Fruit fly (Drosophila melanogaster) whole organism, embryonic: ENCODE results near the gene CG2608.

ENCODE experiments used
- CG12659 ChIP-seq: fragments of 200-800 bp; sonication (Bioruptor generic); optimal IDR thresholded peaks from 3 replicates; lab custom pipeline; 2017; ENCODE audit warnings: mild to moderate bottlenecking, missing biosample characterization, missing genetic modification reagents, missing genetic modification characterization
- CG14667 ChIP-seq: fragments of 200-800 bp; sonication (Bioruptor generic); IDR thresholded peaks from 2 replicates; pipeline ENCODE4 v1.3.6; 2022; ENCODE audit warnings: missing biosample characterization, missing genetic modification characterization
- CG1647 ChIP-seq: fragments of 200-800 bp; sonication (Bioruptor generic); optimal IDR thresholded peaks from 3 replicates; lab custom pipeline; 2016; ENCODE audit warnings: missing biosample characterization, missing genetic modification characterization
- CG17359 ChIP-seq: fragments of 200-800 bp; sonication (Bioruptor generic); optimal IDR thresholded peaks from 3 replicates; lab custom pipeline; 2018; ENCODE audit warnings: missing biosample characterization, mild to moderate bottlenecking, missing genetic modification characterization, moderate library complexity
- CG4282 ChIP-seq: fragments of 200-800 bp; sonication (Bioruptor generic); optimal IDR thresholded peaks from 2 replicates; lab custom pipeline; 2016; ENCODE audit warnings: missing biosample characterization, missing genetic modification characterization
- CG4617 ChIP-seq: fragments of 200-800 bp; sonication (Bioruptor generic); optimal IDR thresholded peaks from 3 replicates; lab custom pipeline; 2016; ENCODE audit warnings: missing biosample characterization, missing genetic modification characterization, borderline replicate concordance
- CG6654 ChIP-seq: fragments of 200-800 bp; sonication (Bioruptor generic); optimal IDR thresholded peaks from 2 replicates; lab custom pipeline; 2017; ENCODE audit warnings: missing biosample characterization, mild to moderate bottlenecking, missing genetic modification characterization
- CG6765 ChIP-seq: fragments of 200-800 bp; sonication (Bioruptor generic); optimal IDR thresholded peaks from 3 replicates; lab custom pipeline; 2017; ENCODE audit warnings: missing biosample characterization, mild to moderate bottlenecking, missing genetic modification characterization
- CG7372 ChIP-seq: fragments of 200-800 bp; sonication (Bioruptor generic); IDR thresholded peaks from 2 replicates; pipeline ENCODE4 v1.3.6; 2022; ENCODE audit warnings: missing biosample characterization, missing genetic modification characterization
- CG8478 ChIP-seq: fragments of >200 bp; optimal IDR thresholded peaks from 2 replicates; lab custom pipeline; 2018
- D19B ChIP-seq: fragments of 200-800 bp; sonication (Bioruptor generic); optimal IDR thresholded peaks from 2 replicates; lab custom pipeline; 2017; ENCODE audit warnings: missing biosample characterization, mild to moderate bottlenecking, missing genetic modification characterization
- Dip2 ChIP-seq: fragments of 200-800 bp; sonication (Bioruptor generic); IDR thresholded peaks from 2 replicates; pipeline ENCODE4 v1.3.6; 2022; ENCODE audit warnings: missing biosample characterization, missing genetic modification characterization
- Dref ChIP-seq: fragments of 200-800 bp; sonication (Bioruptor generic); IDR thresholded peaks from 2 replicates; pipeline ENCODE4 v1.3.6; 2022; ENCODE audit warnings: missing biosample characterization, missing genetic modification characterization
- E2f1 ChIP-seq: fragments of 200-800 bp; sonication (Bioruptor generic); IDR thresholded peaks from 2 replicates; pipeline ENCODE4 v1.3.6; 2022; ENCODE audit warnings: missing biosample characterization, missing genetic modification characterization
- Fer1 ChIP-seq: fragments of 200-800 bp; sonication (Bioruptor generic); optimal IDR thresholded peaks from 2 replicates; lab custom pipeline; 2017; ENCODE audit warnings: missing biosample characterization, mild to moderate bottlenecking, missing genetic modification characterization
- Gsc ChIP-seq: fragments of 200-800 bp; sonication (Bioruptor generic); IDR thresholded peaks from 2 replicates; pipeline ENCODE4 v1.3.6; 2022; ENCODE audit warnings: missing biosample characterization, missing genetic modification characterization
- HLH54F ChIP-seq: fragments of 200-800 bp; sonication (Bioruptor generic); optimal IDR thresholded peaks from 3 replicates; lab custom pipeline; 2016; ENCODE audit warnings: missing biosample characterization, missing genetic modification characterization
- Nf-YB ChIP-seq: fragments of 200-800 bp; sonication (Bioruptor generic); optimal IDR thresholded peaks from 3 replicates; lab custom pipeline; 2019; ENCODE audit warnings: missing biosample characterization, mild to moderate bottlenecking, missing genetic modification characterization, moderate library complexity
- PHDP ChIP-seq: fragments of 200-800 bp; sonication (Bioruptor generic); optimal IDR thresholded peaks from 3 replicates; lab custom pipeline; 2018; ENCODE audit warnings: missing biosample characterization, mild to moderate bottlenecking, missing genetic modification characterization, moderate library complexity
- Scr ChIP-seq: fragments of 200-800 bp; sonication (Bioruptor generic); IDR thresholded peaks from 2 replicates; pipeline ENCODE4 v1.3.6; 2022; ENCODE audit warnings: missing biosample characterization, missing genetic modification characterization; ENCODE audit not compliant: partially characterized antibody
- ato ChIP-seq: fragments of 200-800 bp; sonication (Bioruptor generic); IDR thresholded peaks from 2 replicates; pipeline ENCODE4 v1.3.6; 2022; ENCODE audit warnings: missing biosample characterization, missing genetic modification characterization; ENCODE audit not compliant: partially characterized antibody
- bab2 ChIP-seq: fragments of 200-800 bp; sonication (Bioruptor generic); optimal IDR thresholded peaks from 2 replicates; lab custom pipeline; 2016; ENCODE audit warnings: missing biosample characterization, missing genetic modification characterization
- bowl ChIP-seq: fragments of 200-800 bp; sonication (Bioruptor generic); IDR thresholded peaks from 2 replicates; pipeline ENCODE4 v1.3.6; 2022; ENCODE audit warnings: missing biosample characterization, missing genetic modification characterization
- cas ChIP-seq: fragments of 200-800 bp; sonication (Bioruptor generic); IDR thresholded peaks from 2 replicates; pipeline ENCODE4 v1.3.6; 2022; ENCODE audit warnings: missing biosample characterization, missing genetic modification characterization
- fd3F ChIP-seq: fragments of 200-800 bp; sonication (Bioruptor generic); optimal IDR thresholded peaks from 2 replicates; lab custom pipeline; 2018; ENCODE audit warnings: missing biosample characterization, mild to moderate bottlenecking, missing genetic modification characterization, moderate library complexity
- fd64A ChIP-seq: fragments of 200-800 bp; sonication (Bioruptor generic); optimal IDR thresholded peaks from 3 replicates; lab custom pipeline; 2018; ENCODE audit warnings: missing biosample characterization, mild to moderate bottlenecking, missing genetic modification characterization
- fru ChIP-seq: fragments of >200 bp; optimal IDR thresholded peaks from 2 replicates; lab custom pipeline; 2017
- gro ChIP-seq: fragments of 200-800 bp; sonication (Bioruptor generic); optimal IDR thresholded peaks from 2 replicates; lab custom pipeline; 2016; ENCODE audit warnings: missing biosample characterization, missing genetic modification characterization
- h ChIP-seq: fragments of >200 bp; optimal IDR thresholded peaks from 2 replicates; lab custom pipeline; 2017
- kay ChIP-seq: fragments of 200-800 bp; sonication (Bioruptor generic); optimal IDR thresholded peaks from 2 replicates; lab custom pipeline; 2016; ENCODE audit warnings: missing biosample characterization, missing genetic modification characterization
- lab ChIP-seq: fragments of 200-800 bp; sonication (Bioruptor generic); optimal IDR thresholded peaks from 3 replicates; lab custom pipeline; 2017; ENCODE audit warnings: missing biosample characterization, missing genetic modification characterization, mild to moderate bottlenecking, moderate library complexity, missing genetic modification reagents
- luna ChIP-seq: fragments of 200-800 bp; sonication (Bioruptor generic); optimal IDR thresholded peaks from 2 replicates; lab custom pipeline; 2016; ENCODE audit warnings: missing biosample characterization, missing genetic modification characterization
- maf-S ChIP-seq: fragments of 200-800 bp; sonication (Bioruptor generic); optimal IDR thresholded peaks from 2 replicates; lab custom pipeline; 2016; ENCODE audit warnings: missing biosample characterization, missing genetic modification characterization
- mld ChIP-seq: fragments of 200-800 bp; sonication (Bioruptor generic); IDR thresholded peaks from 3 replicates; pipeline ENCODE4 v1.3.6; 2022; ENCODE audit warnings: missing biosample characterization, missing genetic modification characterization; ENCODE audit not compliant: partially characterized antibody
- oc ChIP-seq: fragments of 200-800 bp; sonication (Bioruptor generic); optimal IDR thresholded peaks from 2 replicates; lab custom pipeline; 2018; ENCODE audit warnings: missing biosample characterization, mild to moderate bottlenecking, missing genetic modification characterization, moderate library complexity
- otp ChIP-seq: fragments of 200-800 bp; sonication (Bioruptor generic); IDR thresholded peaks from 3 replicates; pipeline ENCODE4, ENCODE4 v1.3.6; 2022; ENCODE audit warnings: missing biosample characterization, missing genetic modification characterization
- phol ChIP-seq: fragments of 200-800 bp; sonication (Bioruptor generic); optimal IDR thresholded peaks from 3 replicates; lab custom pipeline; 2018; ENCODE audit warnings: missing biosample characterization, mild to moderate bottlenecking, missing genetic modification characterization, moderate library complexity
- rib ChIP-seq: fragments of 200-800 bp; sonication (Bioruptor generic); IDR thresholded peaks from 2 replicates; pipeline ENCODE4 v1.3.6; 2022; ENCODE audit warnings: missing biosample characterization, missing genetic modification characterization
- run ChIP-seq: fragments of 200-800 bp; sonication (Bioruptor generic); optimal IDR thresholded peaks from 3 replicates; lab custom pipeline; 2018; ENCODE audit warnings: missing biosample characterization, mild to moderate bottlenecking, missing genetic modification characterization
- shn ChIP-seq: fragments of 200-800 bp; sonication (Bioruptor generic); optimal IDR thresholded peaks from 3 replicates; lab custom pipeline; 2016; ENCODE audit warnings: missing biosample characterization, missing genetic modification characterization
- slbo ChIP-seq: fragments of 200-800 bp; sonication (Bioruptor generic); IDR thresholded peaks from 2 replicates; pipeline ENCODE4 v1.3.6; 2022; ENCODE audit warnings: missing biosample characterization, missing genetic modification characterization
- sob ChIP-seq: fragments of 200-800 bp; sonication (Bioruptor generic); IDR thresholded peaks from 2 replicates; pipeline ENCODE4 v1.3.6; 2022; ENCODE audit warnings: missing biosample characterization, missing genetic modification characterization
- tap ChIP-seq: fragments of 200-800 bp; optimal IDR thresholded peaks from 3 replicates; lab custom pipeline; 2019; ENCODE audit warnings: missing biosample characterization, mild to moderate bottlenecking, missing genetic modification characterization, moderate library complexity
- tio ChIP-seq: fragments of 200-800 bp; sonication (Bioruptor generic); optimal IDR thresholded peaks from 2 replicates; lab custom pipeline; 2017; ENCODE audit warnings: missing biosample characterization, missing genetic modification characterization, inconsistent platforms

CG2608 gene

DNA sequence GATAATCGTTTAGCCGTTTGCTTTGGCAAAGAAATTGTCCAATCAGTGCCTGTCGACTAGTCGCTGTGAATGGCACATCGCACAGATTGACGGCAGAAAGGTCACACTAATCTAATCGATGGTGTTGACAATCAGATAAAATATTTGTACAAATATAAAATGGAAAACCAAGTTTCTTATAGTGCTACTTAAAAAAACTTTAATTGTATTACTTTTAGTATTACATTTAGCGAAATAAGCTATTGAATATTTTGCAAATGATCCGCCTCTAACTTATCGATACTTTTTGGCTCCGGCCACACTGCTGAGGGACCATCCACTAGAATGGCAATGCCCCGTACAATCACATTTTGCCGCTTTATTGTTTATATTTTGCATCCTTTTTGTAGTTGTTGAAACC is 10.5 kb downstream of the CG2608 start, which contains the start of the genes brun and CG2614 (continued):
- TF ChIP-seq Fer1 (GFP tag; lab: Kevin White, UChicago): no peak
- TF ChIP-seq fd3F: peak; percentile 34
- peak; percentile 75 for TF ChIP-seq bab2 (GFP tag; lab: Kevin White, UChicago)
- TF ChIP-seq Dref (GFP tag; lab: Robert Waterston, UW): peak; percentile 58; the same call in 1 of the 2 replicates
- TF ChIP-seq Dip2 (GFP tag; lab: Robert Waterston, UW): no peak
- TF ChIP-seq CG1647: peak; percentile 71
- TF ChIP-seq Scr (GFP tag; lab: Robert Waterston, UW): peak; percentile 94
- peak; percentile 54 for TF ChIP-seq kay
- no peak for TF ChIP-seq CG8478 (lab: Kevin White, UChicago)
- peak; percentile 69 for TF ChIP-seq Nf-YB
- TF ChIP-seq shn (GFP tag; lab: Kevin White, UChicago): peak; percentile 59
- TF ChIP-seq D19B (GFP tag; lab: Kevin White, UChicago): no peak
- TF ChIP-seq mld (GFP tag; lab: Robert Waterston, UW): no peak
- TF ChIP-seq CG17359 (tag; lab: Kevin White, UChicago): peak; percentile 52
- no peak for TF ChIP-seq luna (GFP tag; lab: Kevin White, UChicago)
- TF ChIP-seq CG6654 (GFP tag; lab: Kevin White, UChicago): no peak
- TF ChIP-seq otp (GFP tag; lab: Robert Waterston, UW): peak; percentile 18; the same call in 1 of the 3 replicates
- TF ChIP-seq CG4617 (GFP tag; lab: Kevin White, UChicago): peak; percentile 95
- TF ChIP-seq Gsc (GFP tag; lab: Robert Waterston, UW): no peak
- TF ChIP-seq CG12659: peak; percentile 82
- peak; percentile 24 for TF ChIP-seq CG4282
- TF ChIP-seq CG14667 (GFP tag; lab: Robert Waterston, UW): peak; percentile 74
- peak; percentile 39; the same call in 1 of the 2 replicates for TF ChIP-seq CG7372 (GFP tag; lab: Robert Waterston, UW)
- no peak for TF ChIP-seq fd64A (GFP tag; lab: Kevin White, UChicago)
- TF ChIP-seq h (lab: Kevin White, UChicago): no peak
- peak; percentile 81 for TF ChIP-seq phol (tag; lab: Kevin White, UChicago)
- TF ChIP-seq rib (GFP tag; lab: Robert Waterston, UW): peak; percentile 70; the same call in 1 of the 2 replicates
- no peak for TF ChIP-seq run (tag; lab: Kevin White, UChicago)
- TF ChIP-seq slbo: peak; percentile 90
- TF ChIP-seq maf-S (GFP tag; lab: Kevin White, UChicago): peak; percentile 65
- no peak for TF ChIP-seq oc (tag; lab: Kevin White, UChicago)
- TF ChIP-seq tio: no peak
- TF ChIP-seq CG6765 (GFP tag; lab: Kevin White, UChicago): no peak
- peak; percentile 85 for TF ChIP-seq sob (GFP tag; lab: Robert Waterston, UW)
- peak; percentile 75 for TF ChIP-seq HLH54F (GFP tag; lab: Kevin White, UChicago)
- no peak for TF ChIP-seq lab (GFP tag; lab: Kevin White, UChicago)
- no peak for TF ChIP-seq gro (GFP tag; lab: Kevin White, UChicago)
- TF ChIP-seq bowl (GFP tag; lab: Robert Waterston, UW): no peak
- TF ChIP-seq tap (tag; lab: Kevin White, UChicago): no peak
- peak; percentile 66; the same call in 1 of the 2 replicates for TF ChIP-seq cas
- no peak; the same call in 1 of the 2 replicates for TF ChIP-seq ato
- no peak for TF ChIP-seq PHDP (tag; lab: Kevin White, UChicago)
- TF ChIP-seq E2f1 (GFP tag; lab: Robert Waterston, UW): peak; percentile 66
- TF ChIP-seq fru (lab: Kevin White, UChicago): no peak
